Fruit fly (Drosophila melanogaster) whole organism, embryonic: ENCODE results near the gene CG11975.

Experiments
- Abd-B ChIP-seq: fragments of 200-800 bp; sonication (Bioruptor generic); optimal IDR thresholded peaks from 2 replicates; lab custom pipeline; 2018; ENCODE audit warnings: missing biosample characterization, mild to moderate bottlenecking, missing genetic modification characterization, moderate library complexity
- Ada2b ChIP-seq: fragments of 200-800 bp; sonication (Bioruptor generic); IDR thresholded peaks from 2 replicates; pipeline ENCODE4 v1.3.6; 2022; ENCODE audit warnings: missing biosample characterization, missing genetic modification characterization
- CG10147 ChIP-seq: fragments of 200-800 bp; sonication (Bioruptor generic); optimal IDR thresholded peaks from 2 replicates; lab custom pipeline; 2019; ENCODE audit warnings: missing biosample characterization, mild to moderate bottlenecking, missing genetic modification characterization, moderate library complexity
- CG11560 ChIP-seq: fragments of 200-800 bp; sonication (Bioruptor generic); IDR thresholded peaks from 3 replicates; pipeline ENCODE4 v1.3.6; 2022; ENCODE audit warnings: missing biosample characterization, missing genetic modification characterization
- CG12219 ChIP-seq: fragments of 200-800 bp; sonication (Bioruptor generic); optimal IDR thresholded peaks from 3 replicates; lab custom pipeline; 2018; ENCODE audit warnings: missing biosample characterization, mild to moderate bottlenecking, missing genetic modification characterization
- CG12744 ChIP-seq: fragments of 200-800 bp; sonication (Bioruptor generic); optimal IDR thresholded peaks from 2 replicates; lab custom pipeline; 2016; ENCODE audit warnings: missing biosample characterization, missing genetic modification characterization
- CG13123 ChIP-seq: fragments of 200-800 bp; sonication (Bioruptor generic); optimal IDR thresholded peaks from 2 replicates; lab custom pipeline; 2016; ENCODE audit warnings: missing biosample characterization, missing genetic modification characterization
- CG13624 ChIP-seq: fragments of 200-800 bp; sonication (Bioruptor generic); optimal IDR thresholded peaks from 2 replicates; lab custom pipeline; 2016; ENCODE audit warnings: missing biosample characterization, missing genetic modification characterization
- CG15011 ChIP-seq: fragments of 200-800 bp; sonication (Bioruptor generic); optimal IDR thresholded peaks from 3 replicates; lab custom pipeline; 2018; ENCODE audit warnings: missing biosample characterization, mild to moderate bottlenecking, missing genetic modification characterization
- CG16779 ChIP-seq: fragments of 200-800 bp; sonication (Bioruptor generic); IDR thresholded peaks from 2 replicates; pipeline ENCODE4 v1.3.6; 2022; ENCODE audit warnings: missing biosample characterization, missing genetic modification characterization
- CG17186 ChIP-seq: fragments of 200-800 bp; sonication (Bioruptor generic); optimal IDR thresholded peaks from 3 replicates; lab custom pipeline; 2017; ENCODE audit warnings: missing biosample characterization, missing genetic modification reagents, missing genetic modification characterization
- CG17829 ChIP-seq: fragments of 200-800 bp; optimal IDR thresholded peaks from 2 replicates; lab custom pipeline; 2019; ENCODE audit warnings: missing biosample characterization, mild to moderate bottlenecking, missing genetic modification characterization, moderate library complexity
- CG17912 ChIP-seq: fragments of 200-800 bp; sonication (Bioruptor generic); optimal IDR thresholded peaks from 2 replicates; lab custom pipeline; 2018; ENCODE audit warnings: missing biosample characterization, mild to moderate bottlenecking, missing genetic modification characterization
- CG2129 ChIP-seq: fragments of 200-800 bp; sonication (Bioruptor generic); IDR thresholded peaks from 2 replicates; pipeline ENCODE4 v1.3.6; 2022; ENCODE audit warnings: missing biosample characterization, missing genetic modification characterization; ENCODE audit not compliant: partially characterized antibody
- CG34422 ChIP-seq: fragments of 200-800 bp; sonication (Bioruptor generic); IDR thresholded peaks from 3 replicates; pipeline ENCODE4 v1.3.6; 2022; ENCODE audit warnings: missing biosample characterization, missing genetic modification characterization
- CG3838 ChIP-seq: fragments of 200-800 bp; sonication (Bioruptor generic); optimal IDR thresholded peaks from 3 replicates; lab custom pipeline; 2016; ENCODE audit warnings: missing biosample characterization, missing genetic modification characterization
- CG4404 ChIP-seq: fragments of 200-800 bp; sonication (Bioruptor generic); IDR thresholded peaks from 2 replicates; pipeline ENCODE4 v1.3.6; 2022; ENCODE audit warnings: missing biosample characterization, missing genetic modification characterization
- CG4707 ChIP-seq: fragments of 200-800 bp; sonication (Bioruptor generic); optimal IDR thresholded peaks from 2 replicates; lab custom pipeline; 2018; ENCODE audit warnings: missing biosample characterization, mild to moderate bottlenecking, missing genetic modification characterization, moderate library complexity
- CG7556 ChIP-seq: fragments of 200-800 bp; sonication (Bioruptor generic); optimal IDR thresholded peaks from 2 replicates; lab custom pipeline; 2017; ENCODE audit warnings: missing biosample characterization, mild to moderate bottlenecking, missing genetic modification characterization
- CG8359 ChIP-seq: fragments of 200-800 bp; sonication (Bioruptor generic); optimal IDR thresholded peaks from 2 replicates; lab custom pipeline; 2017; ENCODE audit warnings: missing biosample characterization, mild to moderate bottlenecking, missing genetic modification characterization, borderline replicate concordance
- CG9215 ChIP-seq: fragments of 200-800 bp; sonication (Bioruptor generic); IDR thresholded peaks from 2 replicates; pipeline ENCODE4 v1.3.6; 2022; ENCODE audit warnings: missing biosample characterization, missing genetic modification characterization
- CG9797 ChIP-seq: fragments of 200-800 bp; sonication (Bioruptor generic); optimal IDR thresholded peaks from 3 replicates; lab custom pipeline; 2018; ENCODE audit warnings: missing biosample characterization, mild to moderate bottlenecking, missing genetic modification characterization
- D19B ChIP-seq: fragments of 200-800 bp; sonication (Bioruptor generic); optimal IDR thresholded peaks from 2 replicates; lab custom pipeline; 2017; ENCODE audit warnings: missing biosample characterization, mild to moderate bottlenecking, missing genetic modification characterization
- Dref ChIP-seq: fragments of 200-800 bp; sonication (Bioruptor generic); IDR thresholded peaks from 2 replicates; pipeline ENCODE4 v1.3.6; 2022; ENCODE audit warnings: missing biosample characterization, missing genetic modification characterization
- Hmx ChIP-seq: fragments of 200-800 bp; sonication (Bioruptor generic); optimal IDR thresholded peaks from 2 replicates; lab custom pipeline; 2016; ENCODE audit warnings: missing biosample characterization, missing genetic modification characterization
- Lhr ChIP-seq: fragments of 200-800 bp; sonication (Bioruptor generic); optimal IDR thresholded peaks from 3 replicates; lab custom pipeline; 2017; ENCODE audit warnings: mild to moderate bottlenecking, missing biosample characterization, missing genetic modification reagents, missing genetic modification characterization
- Neu2 ChIP-seq: fragments of 200-800 bp; sonication (Bioruptor generic); optimal IDR thresholded peaks from 3 replicates; lab custom pipeline; 2016; ENCODE audit warnings: missing biosample characterization, missing genetic modification characterization, borderline replicate concordance
- Nf-YA ChIP-seq: fragments of 200-800 bp; sonication (Bioruptor generic); IDR thresholded peaks from 2 replicates; pipeline ENCODE4 v1.3.6; 2022; ENCODE audit warnings: missing biosample characterization, missing genetic modification characterization
- Nf-YB ChIP-seq: fragments of 200-800 bp; sonication (Bioruptor generic); optimal IDR thresholded peaks from 3 replicates; lab custom pipeline; 2019; ENCODE audit warnings: missing biosample characterization, mild to moderate bottlenecking, missing genetic modification characterization, moderate library complexity
- Ravus ChIP-seq: fragments of 200-800 bp; sonication (Bioruptor generic); IDR thresholded peaks from 2 replicates; pipeline ENCODE4 v1.3.6; 2022; ENCODE audit warnings: missing biosample characterization, missing genetic modification characterization
- Rx ChIP-seq: fragments of 200-800 bp; sonication (Bioruptor generic); IDR thresholded peaks from 2 replicates; pipeline ENCODE4 v1.3.6; 2022; ENCODE audit warnings: missing biosample characterization, missing genetic modification characterization
- Usf ChIP-seq: fragments of 200-800 bp; sonication (Bioruptor generic); optimal IDR thresholded peaks from 2 replicates; lab custom pipeline; 2017; ENCODE audit warnings: missing genotype, missing biosample characterization, missing genetic modification characterization
- ara ChIP-seq: fragments of 200-800 bp; sonication (Bioruptor generic); IDR thresholded peaks from 2 replicates; pipeline ENCODE4 v1.3.6; 2022; ENCODE audit warnings: missing biosample characterization, missing genetic modification characterization
- bsh ChIP-seq, 2 experiments: fragments of 200-800 bp; sonication (Bioruptor generic); optimal IDR thresholded peaks; 2 replicates each; lab custom pipeline; 2017 to 2018; ENCODE audit warnings: mild to moderate bottlenecking in 2 of 2, missing biosample characterization in 2 of 2, missing genetic modification characterization in 2 of 2, moderate library complexity in 1 of 2
- exex ChIP-seq: fragments of 200-800 bp; sonication (Bioruptor generic); optimal IDR thresholded peaks from 4 replicates; lab custom pipeline; 2018; ENCODE audit warnings: missing biosample characterization, mild to moderate bottlenecking, missing genetic modification characterization, moderate library complexity
- fu2 ChIP-seq: fragments of 200-800 bp; sonication (Bioruptor generic); optimal IDR thresholded peaks from 2 replicates; lab custom pipeline; 2016; ENCODE audit warnings: missing biosample characterization, missing genetic modification characterization
- gro ChIP-seq: fragments of 200-800 bp; sonication (Bioruptor generic); optimal IDR thresholded peaks from 2 replicates; lab custom pipeline; 2016; ENCODE audit warnings: missing biosample characterization, missing genetic modification characterization
- h ChIP-seq: fragments of >200 bp; optimal IDR thresholded peaks from 2 replicates; lab custom pipeline; 2017
- her ChIP-seq: fragments of 200-800 bp; sonication (Bioruptor generic); optimal IDR thresholded peaks from 2 replicates; lab custom pipeline; 2016; ENCODE audit warnings: missing biosample characterization, missing genetic modification characterization
- insv ChIP-seq, 2 experiments: fragments of 200-800 bp; sonication (Bioruptor generic); optimal IDR thresholded peaks; 3 replicates each; lab custom pipeline; 2016 to 2018; ENCODE audit warnings: missing biosample characterization in 2 of 2, missing genetic modification characterization in 2 of 2
- lov ChIP-seq, 2 experiments: fragments of 200-800 bp in 1 of 2; fragments of >200 bp in 1 of 2; sonication (Bioruptor generic) in 1 of 2; IDR thresholded peaks in 1 of 2; optimal IDR thresholded peaks in 1 of 2; 2 replicates in 1 of 2; 3 replicates in 1 of 2; pipeline versions ENCODE4 v1.3.6 to Lab custom; 2017 to 2022; ENCODE audit warnings: missing biosample characterization in 1 of 2, missing genetic modification characterization in 1 of 2
- org-1 ChIP-seq: fragments of 200-800 bp; sonication (Bioruptor generic); optimal IDR thresholded peaks from 2 replicates; lab custom pipeline; 2017; ENCODE audit warnings: missing biosample characterization, missing genetic modification characterization
- peb ChIP-seq: fragments of 200-800 bp; sonication (Bioruptor generic); IDR thresholded peaks from 2 replicates; pipeline ENCODE4 v1.3.6; 2022; ENCODE audit warnings: missing biosample characterization, missing genetic modification characterization
- shn ChIP-seq: fragments of 200-800 bp; sonication (Bioruptor generic); optimal IDR thresholded peaks from 3 replicates; lab custom pipeline; 2016; ENCODE audit warnings: missing biosample characterization, missing genetic modification characterization
- slou ChIP-seq: fragments of 200-800 bp; sonication (Bioruptor generic); optimal IDR thresholded peaks from 3 replicates; lab custom pipeline; 2016; ENCODE audit warnings: missing biosample characterization, missing genetic modification characterization
- sug ChIP-seq: fragments of 200-800 bp; optimal IDR thresholded peaks from 2 replicates; lab custom pipeline; 2019; ENCODE audit warnings: missing biosample characterization, mild to moderate bottlenecking, missing genetic modification characterization, moderate library complexity
- tap ChIP-seq: fragments of 200-800 bp; optimal IDR thresholded peaks from 3 replicates; lab custom pipeline; 2019; ENCODE audit warnings: missing biosample characterization, mild to moderate bottlenecking, missing genetic modification characterization, moderate library complexity
- tgo ChIP-seq: fragments of 200-800 bp; sonication (Bioruptor generic); IDR thresholded peaks from 3 replicates; pipeline ENCODE4 v1.3.6; 2022; ENCODE audit warnings: missing biosample characterization, missing genetic modification characterization
- tin ChIP-seq: fragments of 200-800 bp; sonication (Bioruptor generic); optimal IDR thresholded peaks from 3 replicates; lab custom pipeline; 2016; ENCODE audit warnings: missing biosample characterization, missing genetic modification characterization
- zen ChIP-seq: fragments of 200-800 bp; sonication (Bioruptor generic); optimal IDR thresholded peaks from 3 replicates; lab custom pipeline; 2018; ENCODE audit warnings: missing biosample characterization, mild to moderate bottlenecking, missing genetic modification characterization, moderate library complexity
- zf30C ChIP-seq: fragments of 200-800 bp; sonication (Bioruptor generic); optimal IDR thresholded peaks from 3 replicates; lab custom pipeline; 2018; ENCODE audit warnings: missing biosample characterization, mild to moderate bottlenecking, missing genetic modification characterization

The CG11975 gene

DNA sequence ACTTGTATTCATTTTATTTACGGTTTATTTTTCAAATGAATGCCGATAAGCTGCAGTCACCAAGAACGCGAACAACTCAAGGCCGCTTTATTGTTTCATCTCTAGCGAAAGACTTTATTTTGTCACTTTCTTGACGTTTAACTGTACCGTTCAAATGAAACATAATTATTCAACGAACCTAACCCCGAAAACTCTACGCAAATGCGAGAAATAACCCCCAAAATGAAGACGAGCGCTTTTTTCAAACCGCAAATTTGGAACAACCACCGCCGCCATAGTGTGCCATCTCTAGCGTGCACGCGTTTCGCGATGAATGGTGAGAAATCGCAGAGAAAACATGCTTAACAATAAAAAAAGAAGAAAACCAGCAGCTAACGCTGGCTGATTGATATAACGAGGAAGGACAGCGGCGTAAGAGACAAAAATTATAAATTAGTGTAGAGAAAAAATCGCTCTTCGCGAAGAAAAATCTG lies 8.4 kb upstream of the CG11975 start, which contains the start of gene CG11970 (continued):
- TF ChIP-seq Ravus (no peak), CG4707 (GFP tag; lab: Kevin White, UChicago) (no peak), fu2 (GFP tag; lab: Kevin White, UChicago) (peak; percentile 32), h (lab: Kevin White, UChicago) (no peak), shn (GFP tag; lab: Kevin White, UChicago) (peak; percentile 34), slou (GFP tag; lab: Kevin White, UChicago) (no peak), CG7556 (GFP tag; lab: Kevin White, UChicago) (no peak), Usf (GFP tag; lab: Kevin White, UChicago) (no peak), ara (GFP tag; lab: Robert Waterston, UW) (0 out of 2 replicates have a peak, but pooled peaks have one; percentile 39), org-1 (no peak), zen (tag; lab: Kevin White, UChicago) (no peak), peb (GFP tag; lab: Robert Waterston, UW) (no peak), CG2129 (GFP tag; lab: Robert Waterston, UW) (0 out of 2 replicates have a peak, but pooled peaks have one; percentile 10), Ada2b (GFP tag; lab: Robert Waterston, UW) (peak; percentile 16; the same call in 1 of the 2 replicates), gro (GFP tag; lab: Kevin White, UChicago) (peak; percentile 12), Dref (GFP tag; lab: Robert Waterston, UW) (peak; percentile 57), CG34422 (GFP tag; lab: Robert Waterston, UW) (0 out of 3 replicates have a peak, but pooled peaks have one; percentile 48), CG15011 (GFP tag; lab: Kevin White, UChicago) (no peak), sug (tag; lab: Kevin White, UChicago) (peak; percentile 47), CG10147 (GFP tag; lab: Kevin White, UChicago) (no peak), CG11560 (tag; lab: Robert Waterston, UW) (no peak), CG12219 (GFP tag; lab: Kevin White, UChicago) (no peak), CG12744 (GFP tag; lab: Kevin White, UChicago) (no peak), insv (GFP tag; optimal IDR thresholded peaks at IDR 0.05; lab: Kevin White, UChicago) (no peak), CG17912 (GFP tag; lab: Kevin White, UChicago) (no peak), CG8359 (GFP tag; lab: Kevin White, UChicago) (no peak), CG17829 (tag; lab: Kevin White, UChicago) (peak; percentile 26), zf30C (no peak), D19B (GFP tag; lab: Kevin White, UChicago) (no peak), her (GFP tag; lab: Kevin White, UChicago) (peak; percentile 90), Rx (GFP tag; lab: Robert Waterston, UW) (no peak), lov (optimal IDR thresholded peaks at IDR 0.05; lab: Kevin White, UChicago) (no peak), lov (GFP tag; IDR thresholded peaks at IDR 0.05; lab: Robert Waterston, UW) (no peak), CG16779 (GFP tag; lab: Robert Waterston, UW) (no peak), exex (tag; lab: Kevin White, UChicago) (no peak), tin (GFP tag; lab: Kevin White, UChicago) (peak; percentile 23), Hmx (GFP tag; lab: Kevin White, UChicago) (no peak), tap (tag; lab: Kevin White, UChicago) (no peak), CG4404 (GFP tag; lab: Robert Waterston, UW) (peak; percentile 40; the same call in 1 of the 2 replicates), CG3838 (no peak), CG13624 (no peak), Neu2 (GFP tag; lab: Kevin White, UChicago) (no peak), CG13123 (GFP tag; lab: Kevin White, UChicago) (no peak), bsh (GFP tag; optimal IDR thresholded peaks at IDR 0.05; lab: Kevin White, UChicago) (no peak), Abd-B (peak; percentile 12), CG9797 (GFP tag; lab: Kevin White, UChicago) (peak; percentile 37), tgo (GFP tag; lab: Robert Waterston, UW) (peak; percentile 19; the same call in 1 of the 3 replicates), CG17186 (no peak), Lhr (GFP tag; lab: Kevin White, UChicago) (peak; percentile 11), Nf-YB (GFP tag; lab: Kevin White, UChicago) (no peak), Nf-YA (GFP tag; lab: Robert Waterston, UW) (no peak), CG9215 (GFP tag; lab: Robert Waterston, UW) (peak; percentile 61)
